Worm (Caenorhabditis elegans): Measurements from ENCODE around the gene col-165.

The col-165 gene

ce11 chrX:4388834-4389409, 35.5 kb downstream of the col-165 start, which contains the start of gene dpy-23 (continued):
- TF ChIP-seq efl-1 (optimal IDR thresholded peaks at IDR 0.05) (peak; percentile 78 to 94), efl-1 (GFP tag; optimal IDR thresholded peaks at IDR 0.05 in 1 of 2) (peak; percentile 37 to 95), nhr-20 (tag; optimal IDR thresholded peaks at IDR 0.05) (peak; percentile 96), egl-13 (tag; optimal IDR thresholded peaks at IDR 0.05) (peak; percentile 85), tlp-1 (tag; optimal IDR thresholded peaks at IDR 0.05) (no peak), tbx-2 (tag; optimal IDR thresholded peaks at IDR 0.05) (peak; percentile 96), elt-2 (tag; optimal IDR thresholded peaks at IDR 0.05) (peak; percentile 54), zip-4 (GFP tag; optimal IDR thresholded peaks at IDR 0.05) (peak; percentile 75), efl-3 (GFP tag; optimal IDR thresholded peaks at IDR 0.05) (no peak), skn-1 (tag; optimal IDR thresholded peaks at IDR 0.05) (peak; percentile 92), grh-1 (GFP tag; IDR thresholded peaks at IDR 0.05) (peak; percentile 89), irx-1 (tag; optimal IDR thresholded peaks at IDR 0.05) (peak; percentile 66), ama-1 (optimal IDR thresholded peaks at IDR 0.05) (no peak), mep-1 (tag; optimal IDR thresholded peaks at IDR 0.05) (peak; percentile 91), sptf-1 (tag; optimal IDR thresholded peaks at IDR 0.05) (no peak), blmp-1 (tag; optimal IDR thresholded peaks at IDR 0.05) (peak; percentile 58), unc-130 (tag; optimal IDR thresholded peaks at IDR 0.05) (peak; percentile 79), sox-4 (tag; optimal IDR thresholded peaks at IDR 0.05) (peak; percentile 74), jun-1 (tag; optimal IDR thresholded peaks at IDR 0.05) (peak; percentile 94), mdl-1 (tag; optimal IDR thresholded peaks at IDR 0.05) (peak in 1 of 2 experiments; percentile 86), pag-3 (tag; optimal IDR thresholded peaks at IDR 0.05; ENCODE audit: borderline replicate concordance, insufficient read depth) (no peak), ztf-11 (tag; optimal IDR thresholded peaks at IDR 0.05) (peak in 1 of 2 experiments; percentile 77), nhr-12 (tag; optimal IDR thresholded peaks at IDR 0.05) (no peak), nhr-237 (tag; optimal IDR thresholded peaks at IDR 0.05) (peak; percentile 92), nhr-76 (tag; optimal IDR thresholded peaks at IDR 0.05) (peak; percentile 23), lsy-2 (tag; optimal IDR thresholded peaks at IDR 0.05) (peak; percentile 81 to 93), egl-27 (tag; optimal IDR thresholded peaks at IDR 0.05) (peak; percentile 76 to 86), nhr-77 (tag; optimal IDR thresholded peaks at IDR 0.05) (peak; percentile 96), ceh-63 (GFP tag; optimal IDR thresholded peaks at IDR 0.05) (no peak), zag-1 (tag; optimal IDR thresholded peaks at IDR 0.05) (peak; percentile 59), lin-39 (tag; optimal IDR thresholded peaks at IDR 0.05) (peak; percentile 49), aha-1 (tag; optimal IDR thresholded peaks at IDR 0.05) (peak; percentile 56), fkh-4 (tag; optimal IDR thresholded peaks at IDR 0.05; ENCODE audit: borderline replicate concordance) (peak; percentile 46)

- TF ChIP-seq lin-14 (GFP tag; optimal IDR thresholded peaks at IDR 0.05) (peak; percentile 63), ces-1 (GFP tag; optimal IDR thresholded peaks at IDR 0.05) (no peak), ceh-82 (tag; optimal IDR thresholded peaks at IDR 0.05) (peak in 1 of 3 experiments; percentile 2)
These were observed 38.3 kb downstream of the col-165 start for ce11 chrX:4391680-4392079.

ce11 chrX:4395073-4395850, 41.8 kb downstream of the col-165 start:
- TF ChIP-seq hpl-2 (GFP tag; optimal IDR thresholded peaks at IDR 0.05) (peak; percentile 66), dpl-1 (GFP tag; optimal IDR thresholded peaks at IDR 0.05) (peak in 2 of 3 experiments; percentile 1 to 9), nhr-237 (tag; optimal IDR thresholded peaks at IDR 0.05) (peak; percentile 40), lin-39 (tag; optimal IDR thresholded peaks at IDR 0.05) (peak; percentile 62), nhr-11 (tag; optimal IDR thresholded peaks at IDR 0.05) (no peak), egl-27 (tag; optimal IDR thresholded peaks at IDR 0.05) (no peak), hlh-4 (tag; optimal IDR thresholded peaks at IDR 0.05) (no peak), zag-1 (tag; optimal IDR thresholded peaks at IDR 0.05) (no peak), lsy-2 (tag; optimal IDR thresholded peaks at IDR 0.05) (peak; percentile 51 to 68), nhr-20 (tag; optimal IDR thresholded peaks at IDR 0.05) (peak; percentile 80), elt-3 (tag; optimal IDR thresholded peaks at IDR 0.05) (peak in 3 of 6 experiments; percentile 34 to 73 (median 63)), lir-3 (tag; optimal IDR thresholded peaks at IDR 0.05; ENCODE audit: poor library complexity) (peak; percentile 37), ztf-11 (tag; optimal IDR thresholded peaks at IDR 0.05) (peak in 1 of 2 experiments; percentile 53), skn-1 (tag; optimal IDR thresholded peaks at IDR 0.05) (peak; percentile 75), blmp-1 (tag; optimal IDR thresholded peaks at IDR 0.05) (peak; percentile 26), lin-13 (GFP tag; optimal IDR thresholded peaks at IDR 0.05) (no peak), mef-2 (tag; optimal IDR thresholded peaks at IDR 0.05) (no peak), mab-9 (GFP tag; IDR thresholded peaks at IDR 0.05) (no peak), nhr-84 (tag; optimal IDR thresholded peaks at IDR 0.05) (no peak), ceh-8 (GFP tag; optimal IDR thresholded peaks at IDR 0.05) (no peak), efl-3 (GFP tag; optimal IDR thresholded peaks at IDR 0.05) (peak; percentile 53), ama-1 (optimal IDR thresholded peaks at IDR 0.05) (no peak)

Data from whole organism, L1 larva.